Fruit fly (Drosophila melanogaster): ENCODE results near the gene yellow-e3.

- TF ChIP-seq Clk (GFP tag; optimal IDR thresholded peaks at IDR 0.05) (no peak), cnc (optimal IDR thresholded peaks at IDR 0.05) (no peak), Crg-1 (GFP tag; optimal IDR thresholded peaks at IDR 0.05) (no peak), CG1620 (GFP tag; optimal IDR thresholded peaks at IDR 0.05) (no peak), toe (GFP tag; optimal IDR thresholded peaks at IDR 0.05) (no peak), CG14711 (tag; optimal IDR thresholded peaks at IDR 0.05) (no peak), CG11617 (GFP tag; optimal IDR thresholded peaks at IDR 0.05) (no peak), CG5204 (GFP tag; optimal IDR thresholded peaks at IDR 0.05) (no peak), CG7045 (GFP tag; optimal IDR thresholded peaks at IDR 0.05) (no peak), tj (GFP tag; optimal IDR thresholded peaks at IDR 0.05) (no peak), cic (GFP tag; optimal IDR thresholded peaks at IDR 0.05) (no peak), Mnt (GFP tag; optimal IDR thresholded peaks at IDR 0.05) (no peak), kay (GFP tag; ENCODE audit: borderline replicate concordance) (no peak)
Measured at dm6 chr3R:13428341-13429040, 23.8 kb upstream of the yellow-e3 start.
